Fruit fly (Drosophila melanogaster) whole organism, prepupa: ENCODE data around the gene CG13482.

ENCODE experiments used
- CG10631 ChIP-seq: fragments of 200-800 bp; sonication (Bioruptor generic); optimal IDR thresholded peaks from 2 replicates; lab custom pipeline; 2016; ENCODE audit warnings: missing biosample characterization, missing genetic modification characterization
- CG10669 ChIP-seq: fragments of 200-800 bp; sonication (Bioruptor generic); optimal IDR thresholded peaks from 3 replicates; lab custom pipeline; 2018; ENCODE audit warnings: missing biosample characterization, mild to moderate bottlenecking, missing genetic modification characterization, moderate library complexity
- CG11294 ChIP-seq: fragments of 200-800 bp; sonication (Bioruptor generic); IDR thresholded peaks from 2 replicates; pipeline ENCODE4 v1.3.6; 2022; ENCODE audit warnings: missing biosample characterization, missing genetic modification characterization
- CG16779 ChIP-seq: fragments of 200-800 bp; sonication (Bioruptor generic); optimal IDR thresholded peaks from 3 replicates; lab custom pipeline; 2017; ENCODE audit warnings: missing biosample characterization, mild to moderate bottlenecking, missing genetic modification characterization
- CG3032 ChIP-seq: fragments of 200-800 bp; optimal IDR thresholded peaks from 2 replicates; lab custom pipeline; 2019; ENCODE audit warnings: missing biosample characterization, mild to moderate bottlenecking, missing genetic modification characterization, moderate library complexity
- CG31627 ChIP-seq: fragments of 200-800 bp; sonication (Bioruptor generic); optimal IDR thresholded peaks from 3 replicates; lab custom pipeline; 2016; ENCODE audit warnings: missing biosample characterization, missing genetic modification characterization
- CG32006 ChIP-seq: fragments of 200-800 bp; sonication (Bioruptor generic); optimal IDR thresholded peaks from 3 replicates; lab custom pipeline; 2017; ENCODE audit warnings: missing biosample characterization, mild to moderate bottlenecking, missing genetic modification characterization
- CG34406 ChIP-seq: fragments of 200-800 bp; sonication (Bioruptor generic); optimal IDR thresholded peaks from 3 replicates; lab custom pipeline; 2016; ENCODE audit warnings: missing biosample characterization, missing genetic modification characterization
- CG3919 ChIP-seq: fragments of 200-800 bp; sonication (Bioruptor generic); optimal IDR thresholded peaks from 3 replicates; lab custom pipeline; 2016; ENCODE audit warnings: missing biosample characterization, missing genetic modification characterization
- CG4318 ChIP-seq: fragments of 200-800 bp; sonication (Bioruptor generic); optimal IDR thresholded peaks from 3 replicates; lab custom pipeline; 2017; ENCODE audit warnings: missing biosample characterization, mild to moderate bottlenecking, missing genetic modification characterization
- CG6163 ChIP-seq: fragments of 200-800 bp; sonication (Bioruptor generic); IDR thresholded peaks from 3 replicates; pipeline ENCODE4 v1.3.6; 2022; ENCODE audit warnings: missing biosample characterization, missing genetic modification characterization
- CG6792 ChIP-seq: fragments of 200-800 bp; sonication (Bioruptor generic); optimal IDR thresholded peaks from 3 replicates; lab custom pipeline; 2016; ENCODE audit warnings: missing biosample characterization, missing genetic modification characterization
- CG6854 ChIP-seq: fragments of 200-800 bp; sonication (Bioruptor generic); optimal IDR thresholded peaks from 2 replicates; lab custom pipeline; 2017; ENCODE audit warnings: missing biosample characterization, mild to moderate bottlenecking, missing genetic modification characterization
- CG8119 ChIP-seq: fragments of 200-800 bp; sonication (Bioruptor generic); IDR thresholded peaks from 3 replicates; pipeline ENCODE4 v1.3.6; 2022; ENCODE audit warnings: missing biosample characterization, missing genetic modification characterization
- CG8319 ChIP-seq: fragments of 200-800 bp; sonication (Bioruptor generic); optimal IDR thresholded peaks from 3 replicates; lab custom pipeline; 2016; ENCODE audit warnings: missing biosample characterization, missing genetic modification characterization
- CG8632 ChIP-seq: fragments of 200-800 bp; sonication (Bioruptor generic); optimal IDR thresholded peaks from 3 replicates; lab custom pipeline; 2016; ENCODE audit warnings: missing biosample characterization, missing genetic modification characterization
- Eip75B ChIP-seq: fragments of 200-800 bp; sonication (Bioruptor generic); optimal IDR thresholded peaks from 3 replicates; lab custom pipeline; 2016; ENCODE audit warnings: missing biosample characterization, missing genetic modification characterization
- Eip78C ChIP-seq: fragments of 200-800 bp; sonication (Bioruptor generic); peaks from one replicate; lab custom pipeline; 2016; ENCODE audit warnings: missing biosample characterization, missing genetic modification characterization
- Eip93F ChIP-seq: fragments of 200-800 bp; sonication (Bioruptor generic); optimal IDR thresholded peaks from 2 replicates; lab custom pipeline; 2016; ENCODE audit warnings: missing biosample characterization, mild to moderate bottlenecking, missing genetic modification characterization
- Ets96B ChIP-seq: fragments of 200-800 bp; optimal IDR thresholded peaks from 2 replicates; lab custom pipeline; 2019; ENCODE audit warnings: missing biosample characterization, mild to moderate bottlenecking, missing genetic modification characterization, moderate library complexity
- Hr39 ChIP-seq: fragments of 200-800 bp; sonication (Bioruptor generic); optimal IDR thresholded peaks from 2 replicates; lab custom pipeline; 2016; ENCODE audit warnings: missing biosample characterization, missing genetic modification characterization
- Hr4 ChIP-seq: fragments of 200-800 bp; sonication (Bioruptor generic); optimal IDR thresholded peaks from 3 replicates; lab custom pipeline; 2016; ENCODE audit warnings: missing biosample characterization, missing genetic modification characterization
- Lpt ChIP-seq: fragments of 200-800 bp; sonication (Bioruptor generic); optimal IDR thresholded peaks from 3 replicates; lab custom pipeline; 2016; ENCODE audit warnings: missing biosample characterization, missing genetic modification characterization
- Met ChIP-seq: fragments of 200-800 bp; sonication (Bioruptor generic); optimal IDR thresholded peaks from 3 replicates; lab custom pipeline; 2016; ENCODE audit warnings: missing biosample characterization, missing genetic modification characterization
- OdsH ChIP-seq: fragments of 200-800 bp; sonication (Bioruptor generic); optimal IDR thresholded peaks from 3 replicates; lab custom pipeline; 2016; ENCODE audit warnings: missing biosample characterization, missing genetic modification characterization
- Smox ChIP-seq: fragments of 200-800 bp; sonication (Bioruptor generic); optimal IDR thresholded peaks from 3 replicates; lab custom pipeline; 2016; ENCODE audit warnings: missing biosample characterization, missing genetic modification characterization
- Sox102F ChIP-seq: fragments of 200-800 bp; sonication (Bioruptor generic); optimal IDR thresholded peaks from 2 replicates; lab custom pipeline; 2016; ENCODE audit warnings: missing biosample characterization, mild to moderate bottlenecking, missing genetic modification characterization
- Sox14 ChIP-seq: fragments of 200-800 bp; sonication (Bioruptor generic); optimal IDR thresholded peaks from 3 replicates; lab custom pipeline; 2016; ENCODE audit warnings: missing biosample characterization, missing genetic modification characterization
- Sox15 ChIP-seq: fragments of 200-800 bp; sonication (Bioruptor generic); optimal IDR thresholded peaks from 3 replicates; lab custom pipeline; 2016; ENCODE audit warnings: missing biosample characterization, missing genetic modification characterization
- achi ChIP-seq: fragments of 200-800 bp; sonication (Bioruptor generic); optimal IDR thresholded peaks from 3 replicates; lab custom pipeline; 2016; ENCODE audit warnings: missing biosample characterization, missing genetic modification characterization
- acj6 ChIP-seq: fragments of 200-800 bp; sonication (Bioruptor generic); optimal IDR thresholded peaks from 3 replicates; lab custom pipeline; 2016; ENCODE audit warnings: missing biosample characterization, missing genetic modification characterization
- dac ChIP-seq: fragments of 200-800 bp; sonication (Bioruptor generic); optimal IDR thresholded peaks from 2 replicates; lab custom pipeline; 2017; ENCODE audit warnings: missing biosample characterization, mild to moderate bottlenecking, missing genetic modification characterization
- eg ChIP-seq: fragments of 200-800 bp; sonication (Bioruptor generic); IDR thresholded peaks from 3 replicates; pipeline ENCODE4 v1.3.6; 2022; ENCODE audit warnings: missing biosample characterization, missing genetic modification characterization
- esn ChIP-seq: fragments of 200-800 bp; sonication (Bioruptor generic); optimal IDR thresholded peaks from 2 replicates; lab custom pipeline; 2016; ENCODE audit warnings: missing biosample characterization, mild to moderate bottlenecking, missing genetic modification characterization, moderate library complexity
- fkh ChIP-seq: fragments of 200-800 bp; sonication (Bioruptor generic); optimal IDR thresholded peaks from 3 replicates; lab custom pipeline; 2017; ENCODE audit warnings: missing biosample characterization, mild to moderate bottlenecking, missing genetic modification characterization, moderate library complexity
- lz ChIP-seq: fragments of 200-800 bp; sonication (Bioruptor generic); optimal IDR thresholded peaks from 3 replicates; lab custom pipeline; 2016; ENCODE audit warnings: missing biosample characterization, missing genetic modification characterization
- net ChIP-seq: fragments of 200-800 bp; sonication (Bioruptor generic); optimal IDR thresholded peaks from 3 replicates; lab custom pipeline; 2016; ENCODE audit warnings: missing biosample characterization, missing genetic modification characterization
- pdm3 ChIP-seq: fragments of 200-800 bp; sonication (Bioruptor generic); optimal IDR thresholded peaks from 3 replicates; lab custom pipeline; 2016; ENCODE audit warnings: missing biosample characterization, missing genetic modification characterization
- svp ChIP-seq: fragments of 200-800 bp; sonication (Bioruptor generic); peaks from one replicate; lab custom pipeline; 2016; ENCODE audit warnings: missing biosample characterization, missing genetic modification characterization
- topi ChIP-seq: fragments of 200-800 bp; sonication (Bioruptor generic); optimal IDR thresholded peaks from 3 replicates; lab custom pipeline; 2016; ENCODE audit warnings: missing biosample characterization, missing genetic modification characterization
- vri ChIP-seq: fragments of 200-800 bp; sonication (Bioruptor generic); optimal IDR thresholded peaks from 3 replicates; lab custom pipeline; 2016; ENCODE audit warnings: missing biosample characterization, mild to moderate bottlenecking, missing genetic modification characterization

CG13482 gene

dm6 chr3L:14325285-14325684 is 3.9 kb upstream of the CG13482 start (continued):
- peak; percentile 58 for TF ChIP-seq achi
- no peak for TF ChIP-seq eg (GFP tag; lab: Robert Waterston, UW)
- no peak for TF ChIP-seq Eip93F (GFP tag; lab: Kevin White, UChicago)
- TF ChIP-seq Sox15 (GFP tag; lab: Kevin White, UChicago) = no peak
- no peak for TF ChIP-seq CG6854
- TF ChIP-seq CG4318 (GFP tag; lab: Kevin White, UChicago) = peak; percentile 45
- peak; percentile 18 for TF ChIP-seq Eip75B (GFP tag; lab: Kevin White, UChicago)

- TF ChIP-seq CG4318 (GFP tag; lab: Kevin White, UChicago) (no peak), dac (no peak), acj6 (no peak), Lpt (no peak), OdsH (no peak), CG8119 (GFP tag; lab: Robert Waterston, UW) (no peak), Hr39 (GFP tag; lab: Kevin White, UChicago) (no peak), CG3032 (tag; lab: Kevin White, UChicago) (no peak), Hr4 (GFP tag; lab: Kevin White, UChicago) (no peak)
Measured at dm6 chr3L:14326267-14326666, 2.9 kb upstream of the CG13482 start.

- TF ChIP-seq Hr39 (GFP tag; lab: Kevin White, UChicago) = peak; percentile 34
- peak; percentile 79 for TF ChIP-seq Eip78C (GFP tag; lab: Kevin White, UChicago)
- peak; percentile 21 for TF ChIP-seq pdm3
- no peak for TF ChIP-seq Lpt
- TF ChIP-seq CG10669 (GFP tag; lab: Kevin White, UChicago) = peak; percentile 12
- peak; percentile 14 for TF ChIP-seq topi (GFP tag; lab: Kevin White, UChicago)
- TF ChIP-seq Met (GFP tag; lab: Kevin White, UChicago) = peak; percentile 27
- TF ChIP-seq CG32006 (GFP tag; lab: Kevin White, UChicago) = peak; percentile 29
- TF ChIP-seq Hr4 (GFP tag; lab: Kevin White, UChicago) = peak; percentile 20
- TF ChIP-seq lz (GFP tag; lab: Kevin White, UChicago) = peak; percentile 3
- peak; percentile 25 for TF ChIP-seq CG34406
- TF ChIP-seq CG3919 (GFP tag; lab: Kevin White, UChicago) = peak; percentile 21
- TF ChIP-seq Smox (GFP tag; lab: Kevin White, UChicago) = peak; percentile 32
- TF ChIP-seq acj6 = peak; percentile 17
- TF ChIP-seq Sox14 = peak; percentile 2
- no peak for TF ChIP-seq CG6163 (GFP tag; lab: Robert Waterston, UW)
- no peak for TF ChIP-seq CG8319 (GFP tag; lab: Kevin White, UChicago)
- no peak for TF ChIP-seq CG11294 (GFP tag; lab: Robert Waterston, UW)
- peak; percentile 2 for TF ChIP-seq achi
- TF ChIP-seq OdsH = peak; percentile 37
- TF ChIP-seq svp = peak; percentile 69
- TF ChIP-seq vri = peak; percentile 38
- TF ChIP-seq Sox102F (GFP tag; lab: Kevin White, UChicago) = peak; percentile 9
- no peak for TF ChIP-seq CG4318 (GFP tag; lab: Kevin White, UChicago)
- peak; percentile 29 for TF ChIP-seq CG6792 (GFP tag; lab: Kevin White, UChicago)
- peak; percentile 51 for TF ChIP-seq esn (GFP tag; lab: Kevin White, UChicago)
- TF ChIP-seq CG16779 = no peak
- peak; percentile 25 for TF ChIP-seq CG31627 (GFP tag; lab: Kevin White, UChicago)
- TF ChIP-seq net (GFP tag; lab: Kevin White, UChicago) = peak; percentile 18
Measured at dm6 chr3L:14328437-14328836, 709 bp upstream of the CG13482 start.

dm6 chr3L:14332533-14332932 is 3.4 kb downstream of the CG13482 start:
- TF ChIP-seq CG10631 (GFP tag; lab: Kevin White, UChicago) (no peak), Eip78C (GFP tag; lab: Kevin White, UChicago) (peak; percentile 58), Ets96B (tag; lab: Kevin White, UChicago) (no peak), CG32006 (GFP tag; lab: Kevin White, UChicago) (peak; percentile 7), CG4318 (GFP tag; lab: Kevin White, UChicago) (no peak), Hr4 (GFP tag; lab: Kevin White, UChicago) (peak; percentile 2), CG8119 (GFP tag; lab: Robert Waterston, UW) (0 out of 3 replicates have a peak, but pooled peaks have one; percentile 23), pdm3 (no peak), fkh (no peak), Sox14 (no peak), CG10669 (GFP tag; lab: Kevin White, UChicago) (no peak), lz (GFP tag; lab: Kevin White, UChicago) (no peak), CG31627 (GFP tag; lab: Kevin White, UChicago) (no peak), CG8632 (GFP tag; lab: Kevin White, UChicago) (no peak), vri (no peak)
